Fruit fly (Drosophila melanogaster): ENCODE measurements around the gene CG15531.

Gene CG15531

dm6 chr3R:30170671-30171667 is 25.1 kb downstream of the CG15531 start, which contains the start of gene Rsod (continued):
- TF ChIP-seq HmgD (GFP tag; optimal IDR thresholded peaks at IDR 0.05) = no peak
- peak; percentile 87 for TF ChIP-seq Xrp1 (GFP tag; IDR thresholded peaks at IDR 0.05)
- peak; percentile 32 for TF ChIP-seq lilli (GFP tag; optimal IDR thresholded peaks at IDR 0.05)
- TF ChIP-seq bsh (GFP tag; optimal IDR thresholded peaks at IDR 0.05) = peak; percentile 53 to 79
- TF ChIP-seq CG4854 (GFP tag; optimal IDR thresholded peaks at IDR 0.05) = no peak
- TF ChIP-seq slp2 (GFP tag; optimal IDR thresholded peaks at IDR 0.05) = no peak
- peak; percentile 13 for TF ChIP-seq cato (GFP tag; optimal IDR thresholded peaks at IDR 0.05; ENCODE audit: borderline replicate concordance)
- TF ChIP-seq ac (GFP tag; optimal IDR thresholded peaks at IDR 0.05) = no peak
- TF ChIP-seq grau (tag; optimal IDR thresholded peaks at IDR 0.05) = peak; percentile 43
- peak; percentile 21 for TF ChIP-seq CG1233 (GFP tag; optimal IDR thresholded peaks at IDR 0.05)
- TF ChIP-seq Doc2 (GFP tag; IDR thresholded peaks at IDR 0.05) = no peak
- no peak for TF ChIP-seq CrebB (tag; optimal IDR thresholded peaks at IDR 0.05)
- peak; percentile 52; the same call in 1 of the 2 replicates for TF ChIP-seq CG32772 (GFP tag; IDR thresholded peaks at IDR 0.05)
- TF ChIP-seq Hmx (GFP tag; optimal IDR thresholded peaks at IDR 0.05) = no peak
- peak; percentile 47 for TF ChIP-seq bowl (GFP tag; IDR thresholded peaks at IDR 0.05)
- TF ChIP-seq lola (GFP tag; optimal IDR thresholded peaks at IDR 0.05) = peak in 1 of 3 experiments; percentile 43
- TF ChIP-seq CG14014 (GFP tag; IDR thresholded peaks at IDR 0.05) = peak; percentile 66; the same call in 1 of the 2 replicates
- no peak for TF ChIP-seq CG34376 (GFP tag; optimal IDR thresholded peaks at IDR 0.05)
- TF ChIP-seq CG13894 (tag; optimal IDR thresholded peaks at IDR 0.05) = no peak
- TF ChIP-seq hbn (GFP tag; IDR thresholded peaks at IDR 0.05; ENCODE audit: partially characterized antibody) = no peak
- TF ChIP-seq dan (GFP tag; IDR thresholded peaks at IDR 0.05) = no peak
- TF ChIP-seq chm (GFP tag; IDR thresholded peaks at IDR 0.05) = peak; percentile 42; the same call in 1 of the 2 replicates
- peak; percentile 44 for TF ChIP-seq CG11247 (GFP tag; IDR thresholded peaks at IDR 0.05)
- peak; percentile 28 for TF ChIP-seq CG12104 (GFP tag; optimal IDR thresholded peaks at IDR 0.05)
- peak in 1 of 3 experiments; percentile 73 for TF ChIP-seq Stat92E (GFP tag; optimal IDR thresholded peaks at IDR 0.05)
- peak; percentile 38 for TF ChIP-seq CG17802 (tag; optimal IDR thresholded peaks at IDR 0.05)
- peak; percentile 38; the same call in 1 of the 2 replicates for TF ChIP-seq CG32767 (GFP tag; IDR thresholded peaks at IDR 0.05)
- no peak for TF ChIP-seq emc (GFP tag; optimal IDR thresholded peaks at IDR 0.05)
- peak; percentile 11 for TF ChIP-seq CG4820 (GFP tag; optimal IDR thresholded peaks at IDR 0.05)
- TF ChIP-seq Awh (GFP tag; IDR thresholded peaks at IDR 0.05) = peak; percentile 86
- peak; percentile 14; the same call in 1 of the 3 replicates for TF ChIP-seq sr (GFP tag; IDR thresholded peaks at IDR 0.05)
- peak; percentile 16 for TF ChIP-seq Lhr (GFP tag; optimal IDR thresholded peaks at IDR 0.05)
- peak; percentile 28 for TF ChIP-seq pnt (GFP tag; optimal IDR thresholded peaks at IDR 0.05)
- TF ChIP-seq hkb (optimal IDR thresholded peaks at IDR 0.05) = no peak
- peak; percentile 82 for TF ChIP-seq hkb (GFP tag; IDR thresholded peaks at IDR 0.05)
- TF ChIP-seq psq (GFP tag; optimal IDR thresholded peaks at IDR 0.05) = peak; percentile 42
- peak; percentile 67 for TF ChIP-seq peb (GFP tag; IDR thresholded peaks at IDR 0.05)
- TF ChIP-seq tna (GFP tag; IDR thresholded peaks at IDR 0.05; ENCODE audit: partially characterized antibody) = no peak
- TF ChIP-seq danr (GFP tag; IDR thresholded peaks at IDR 0.05) = no peak
- peak; percentile 83 for TF ChIP-seq ttk (GFP tag; IDR thresholded peaks at IDR 0.05)
- TF ChIP-seq ab (GFP tag; optimal IDR thresholded peaks at IDR 0.05) = no peak
- TF ChIP-seq CG5245 (GFP tag; optimal IDR thresholded peaks at IDR 0.05) = peak; percentile 37
- no peak for TF ChIP-seq kay (GFP tag; optimal IDR thresholded peaks at IDR 0.05)
- peak in 1 of 2 experiments; percentile 11 for TF ChIP-seq Eip74EF (GFP tag; optimal IDR thresholded peaks at IDR 0.05)
- no peak for TF ChIP-seq YL-1 (GFP tag; optimal IDR thresholded peaks at IDR 0.05)
- TF ChIP-seq CG12219 (GFP tag; optimal IDR thresholded peaks at IDR 0.05) = peak; percentile 52
- TF ChIP-seq CG8290 (GFP tag; optimal IDR thresholded peaks at IDR 0.05) = no peak
- TF ChIP-seq CG8290 (tag; optimal IDR thresholded peaks at IDR 0.05) = no peak
- peak; percentile 48; the same call in 1 of the 2 replicates for TF ChIP-seq slbo (GFP tag; IDR thresholded peaks at IDR 0.05)

Data from whole organism, embryonic.